Worm (Caenorhabditis elegans): Measurements from ENCODE around the gene crn-2.

The crn-2 gene

DNA sequence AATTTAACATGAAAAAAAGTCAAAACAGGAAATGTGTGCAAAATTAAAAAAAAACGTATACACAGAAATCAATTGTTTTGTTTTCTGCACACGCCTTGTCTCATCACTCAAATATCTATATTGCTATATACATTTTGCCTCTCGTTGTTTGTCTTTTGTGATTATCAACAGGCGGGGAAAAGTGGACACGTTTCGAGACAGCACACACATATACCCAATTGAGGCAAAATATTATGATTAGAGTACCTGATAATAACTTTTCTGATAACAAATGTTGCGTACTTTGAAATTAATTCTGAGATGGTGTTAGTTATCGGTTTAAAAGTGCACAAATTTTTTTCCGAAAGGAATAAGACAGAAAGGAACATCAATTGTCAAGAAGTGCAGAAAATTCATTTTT is 34.5 kb upstream of the crn-2 start (continued):
- TF ChIP-seq spr-3 (GFP tag; optimal IDR thresholded peaks at IDR 0.05) (no peak), mep-1 (tag; optimal IDR thresholded peaks at IDR 0.05) (no peak), rbr-2 (tag; optimal IDR thresholded peaks at IDR 0.05) (no peak), Y105C5A.15 (GFP tag; IDR thresholded peaks at IDR 0.05) (no peak), arid-1 (GFP tag; conservative IDR thresholded peaks at IDR 0.05) (no peak), pqm-1 (tag; optimal IDR thresholded peaks at IDR 0.05) (peak; percentile 96), egl-27 (tag; optimal IDR thresholded peaks at IDR 0.05) (no peak), hmg-1.1 (GFP tag; IDR thresholded peaks at IDR 0.05) (no peak), F49E8.2 (tag; optimal IDR thresholded peaks at IDR 0.05; ENCODE audit: borderline replicate concordance) (no peak), zip-2 (tag; optimal IDR thresholded peaks at IDR 0.05) (no peak), pha-4 (GFP tag; IDR thresholded peaks at IDR 0.05) (no peak), pha-4 (tag; optimal IDR thresholded peaks at IDR 0.05) (peak; percentile 26), unc-62 (GFP tag; optimal IDR thresholded peaks at IDR 0.05 in 1 of 2) (peak in 1 of 2 experiments; percentile 28), unc-62 (tag; optimal IDR thresholded peaks at IDR 0.05) (no peak), nhr-28 (tag; optimal IDR thresholded peaks at IDR 0.05) (peak; percentile 94), dmd-8 (GFP tag; IDR thresholded peaks at IDR 0.05) (no peak), Y48G9A.11 (GFP tag; IDR thresholded peaks at IDR 0.05) (no peak), daf-16 (GFP tag; optimal IDR thresholded peaks at IDR 0.05) (no peak), daf-16 (tag; optimal IDR thresholded peaks at IDR 0.05) (peak; percentile 99)

- TF ChIP-seq dmd-6 (GFP tag; IDR thresholded peaks at IDR 0.05) (no peak), ceh-62 (tag; optimal IDR thresholded peaks at IDR 0.05) (no peak), ama-1 (optimal IDR thresholded peaks at IDR 0.05) (no peak), duxl-1 (tag; optimal IDR thresholded peaks at IDR 0.05; ENCODE audit: poor library complexity) (no peak), madf-9 (GFP tag; conservative IDR thresholded peaks at IDR 0.05) (no peak), ceh-82 (tag; optimal IDR thresholded peaks at IDR 0.05) (no peak), sdz-12 (GFP tag; optimal IDR thresholded peaks at IDR 0.05) (no peak), daf-16 (GFP tag; optimal IDR thresholded peaks at IDR 0.05) (no peak), daf-16 (tag; optimal IDR thresholded peaks at IDR 0.05) (no peak), dmd-8 (GFP tag; IDR thresholded peaks at IDR 0.05) (no peak), daf-8 (GFP tag; IDR thresholded peaks at IDR 0.05) (no peak), aha-1 (tag) (no peak), ctbp-1 (GFP tag; IDR thresholded peaks at IDR 0.05) (no peak), D1046.2 (GFP tag; IDR thresholded peaks at IDR 0.05) (no peak), gei-8 (GFP tag; optimal IDR thresholded peaks at IDR 0.05) (no peak), nhr-28 (tag; optimal IDR thresholded peaks at IDR 0.05) (no peak), Y105C5A.15 (GFP tag; IDR thresholded peaks at IDR 0.05) (no peak), lim-7 (GFP tag; IDR thresholded peaks at IDR 0.05) (no peak), saeg-2 (GFP tag; IDR thresholded peaks at IDR 0.05) (no peak), skn-1 (tag; optimal IDR thresholded peaks at IDR 0.05) (no peak), unc-130 (GFP tag; optimal IDR thresholded peaks at IDR 0.05) (no peak)
Observed at ce11 chrV:5567119-5567518, 27.3 kb upstream of the crn-2 start, which contains the start of gene C18C4.7. Gene C18C4.7 (minus strand): TSS chrV:5567219.

- no peak for TF ChIP-seq daf-16 (GFP tag; optimal IDR thresholded peaks at IDR 0.05)
- no peak for TF ChIP-seq daf-16 (tag; optimal IDR thresholded peaks at IDR 0.05)
- TF ChIP-seq fkh-10 (GFP tag; optimal IDR thresholded peaks at IDR 0.05): peak; percentile 63
Observed at ce11 chrV:5570433-5570832, 24.0 kb upstream of the crn-2 start, which contains the start of gene glb-6. Gene glb-6 (minus strand): TSS chrV:5570533.

- TF ChIP-seq unc-62 (GFP tag; optimal IDR thresholded peaks at IDR 0.05 in 1 of 2): no peak
- TF ChIP-seq unc-62 (tag; optimal IDR thresholded peaks at IDR 0.05): no peak
- TF ChIP-seq duxl-1 (tag; optimal IDR thresholded peaks at IDR 0.05; ENCODE audit: poor library complexity): no peak
- TF ChIP-seq fkh-10 (GFP tag; optimal IDR thresholded peaks at IDR 0.05): peak; percentile 76
- no peak for TF ChIP-seq daf-12 (tag; optimal IDR thresholded peaks at IDR 0.05)
- TF ChIP-seq F44E2.7 (GFP tag; IDR thresholded peaks at IDR 0.05): no peak
- TF ChIP-seq unc-130 (GFP tag; optimal IDR thresholded peaks at IDR 0.05): no peak
- no peak for TF ChIP-seq tra-1 (GFP tag; IDR thresholded peaks at IDR 0.05)
- TF ChIP-seq nhr-41 (GFP tag; IDR thresholded peaks at IDR 0.05): no peak
- no peak for TF ChIP-seq lin-1 (GFP tag; IDR thresholded peaks at IDR 0.05)
Observed at ce11 chrV:5571691-5572090, 22.7 kb upstream of the crn-2 start.
